Worm (Caenorhabditis elegans) whole organism, mixed stage, embryonic: ENCODE measurements around the gene nlp-23.

Experiments used
- bed-3 ChIP-seq: fragments of 200-800 bp; sonication (Bioruptor generic); optimal IDR thresholded peaks from 3 replicates; lab custom pipeline; 2018; ENCODE audit warnings: mild to moderate bottlenecking, missing genetic modification characterization, moderate library complexity, missing compliant biosample characterization
- blmp-1 ChIP-seq: fragments of 150-350 bp; optimal IDR thresholded peaks from 2 replicates; lab custom pipeline; 2014; ENCODE audit warnings: missing biosample characterization, missing genetic modification characterization
- ceh-39 ChIP-seq: fragments of 150-350 bp; optimal IDR thresholded peaks from 2 replicates; lab custom pipeline; 2014; ENCODE audit warnings: missing biosample characterization, missing genetic modification characterization
- ceh-43 ChIP-seq: fragments of 200-800 bp; sonication (Bioruptor generic); optimal IDR thresholded peaks from 2 replicates; lab custom pipeline; 2018; ENCODE audit warnings: mild to moderate bottlenecking, missing genetic modification characterization, moderate library complexity, missing compliant biosample characterization
- ceh-83 ChIP-seq: fragments of 200-800 bp; sonication (Bioruptor generic); optimal IDR thresholded peaks from 2 replicates; lab custom pipeline; 2018; ENCODE audit warnings: mild to moderate bottlenecking, missing genetic modification characterization, missing compliant biosample characterization
- ces-1 ChIP-seq: fragments of 150-350 bp; optimal IDR thresholded peaks from 2 replicates; lab custom pipeline; 2014; ENCODE audit warnings: missing biosample characterization, missing genetic modification reagents, missing genetic modification characterization
- cnd-1 ChIP-seq: fragments of 200-800 bp; sonication (Bioruptor generic); optimal IDR thresholded peaks from 2 replicates; lab custom pipeline; 2018; ENCODE audit warnings: mild to moderate bottlenecking, missing genetic modification characterization, missing compliant biosample characterization
- drap-1 ChIP-seq: fragments of 200-800 bp; sonication (Bioruptor generic); optimal IDR thresholded peaks from 3 replicates; lab custom pipeline; 2018; ENCODE audit warnings: mild to moderate bottlenecking, missing genetic modification characterization, missing compliant biosample characterization
- flh-1 ChIP-seq: fragments of 200-800 bp; sonication (Bioruptor generic); optimal IDR thresholded peaks from 2 replicates; lab custom pipeline; 2018; ENCODE audit warnings: mild to moderate bottlenecking, missing genetic modification characterization, moderate library complexity, missing compliant biosample characterization
- ham-2 ChIP-seq: fragments of 200-800 bp; sonication (Bioruptor generic); optimal IDR thresholded peaks from 2 replicates; lab custom pipeline; 2018; ENCODE audit warnings: mild to moderate bottlenecking, missing genetic modification characterization, missing compliant biosample characterization
- hlh-1 ChIP-seq: fragments of 150-350 bp; optimal IDR thresholded peaks from 2 replicates; lab custom pipeline; 2014; ENCODE audit warnings: missing biosample characterization, missing genetic modification reagents, missing genetic modification characterization
- lin-13 ChIP-seq: fragments of 150-350 bp; optimal IDR thresholded peaks from 2 replicates; lab custom pipeline; 2014; ENCODE audit warnings: missing biosample characterization, missing genetic modification characterization
- lin-32 ChIP-seq: fragments of 200-800 bp; sonication (Bioruptor generic); optimal IDR thresholded peaks from 2 replicates; lab custom pipeline; 2018; ENCODE audit warnings: mild to moderate bottlenecking, missing genetic modification characterization, missing compliant biosample characterization
- mab-5 ChIP-seq: fragments of 150-350 bp; optimal IDR thresholded peaks from 2 replicates; lab custom pipeline; 2014; ENCODE audit warnings: missing biosample characterization, missing genetic modification characterization
- mep-1 ChIP-seq: fragments of 150-350 bp; optimal IDR thresholded peaks from 2 replicates; lab custom pipeline; 2017; ENCODE audit warnings: missing biosample characterization, missing genetic modification reagents, missing genetic modification characterization, inconsistent platforms
- mls-2 ChIP-seq: sonication (generic microtip); optimal IDR thresholded peaks from 2 replicates; lab custom pipeline; 2016; ENCODE audit warnings: mild to moderate bottlenecking, missing genetic modification characterization, moderate library complexity, missing compliant biosample characterization
- nhr-12 ChIP-seq: fragments of 150-350 bp; optimal IDR thresholded peaks from 2 replicates; lab custom pipeline; 2014; ENCODE audit warnings: missing biosample characterization, missing genetic modification characterization
- nhr-2 ChIP-seq: fragments of 150-350 bp; optimal IDR thresholded peaks from 2 replicates; lab custom pipeline; 2014; ENCODE audit warnings: missing biosample characterization, missing genetic modification characterization
- nhr-28 ChIP-seq: fragments of 150-350 bp; optimal IDR thresholded peaks from 2 replicates; lab custom pipeline; 2014; ENCODE audit warnings: missing biosample characterization, missing genetic modification characterization
- nhr-76 ChIP-seq: sonication (generic microtip); optimal IDR thresholded peaks from 2 replicates; lab custom pipeline; 2017; ENCODE audit warnings: missing biosample characterization, missing genetic modification characterization
- pha-4 ChIP-seq: fragments of 150-350 bp; optimal IDR thresholded peaks from 2 replicates; lab custom pipeline; 2018; ENCODE audit warnings: missing biosample characterization, missing genetic modification reagents, missing genetic modification characterization
- sem-2 ChIP-seq: fragments of 200-800 bp; sonication (Bioruptor generic); optimal IDR thresholded peaks from 2 replicates; lab custom pipeline; 2018; ENCODE audit warnings: mild to moderate bottlenecking, missing genetic modification characterization, missing compliant biosample characterization
- sptf-1 ChIP-seq: sonication (generic microtip); optimal IDR thresholded peaks from 2 replicates; lab custom pipeline; 2017; ENCODE audit warnings: mild to moderate bottlenecking, missing genetic modification characterization, moderate library complexity, missing compliant biosample characterization
- tbx-8 ChIP-seq: fragments of 200-800 bp; sonication (Bioruptor generic); optimal IDR thresholded peaks from 2 replicates; lab custom pipeline; 2018; ENCODE audit warnings: mild to moderate bottlenecking, missing genetic modification characterization, moderate library complexity, missing compliant biosample characterization
- unc-120 ChIP-seq: sonication (generic microtip); optimal IDR thresholded peaks from 2 replicates; lab custom pipeline; 2017; ENCODE audit warnings: missing genetic modification characterization, missing compliant biosample characterization; ENCODE audit not compliant: poor library complexity, severe bottlenecking
- unc-39 ChIP-seq: fragments of 150-350 bp; optimal IDR thresholded peaks from 2 replicates; lab custom pipeline; 2014; ENCODE audit warnings: missing biosample characterization, missing genetic modification characterization
- unc-62 ChIP-seq: fragments of 150-350 bp; optimal IDR thresholded peaks from 2 replicates; lab custom pipeline; 2014; ENCODE audit warnings: missing biosample characterization, missing genetic modification reagents, missing genetic modification characterization
- zip-8 ChIP-seq: fragments of 150-350 bp; optimal IDR thresholded peaks from 2 replicates; lab custom pipeline; 2014; ENCODE audit warnings: missing biosample characterization, missing genetic modification characterization
- ztf-11 ChIP-seq: fragments of 150-350 bp; optimal IDR thresholded peaks from 2 replicates; lab custom pipeline; 2014; ENCODE audit warnings: missing biosample characterization, missing genetic modification characterization

nlp-23 gene

DNA sequence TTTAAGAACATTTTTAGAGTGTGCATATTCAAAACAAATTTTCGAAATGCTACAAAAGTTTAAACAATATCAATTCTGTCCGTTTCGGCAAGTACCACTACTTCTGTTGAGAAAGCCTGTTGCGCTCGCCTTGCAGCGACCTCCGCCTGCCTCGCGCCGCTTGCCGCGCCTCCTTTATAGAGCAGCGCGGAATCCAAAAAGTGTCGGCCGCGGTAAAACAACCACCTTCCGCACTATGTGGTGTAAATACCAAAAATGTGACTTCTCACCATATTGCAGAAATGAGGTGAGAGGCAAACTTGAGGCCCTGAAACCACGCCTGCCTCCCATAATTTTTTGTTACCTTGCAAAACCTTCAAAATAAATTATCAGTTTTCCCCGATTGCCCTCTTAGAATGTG, 10.2 kb upstream of the nlp-23 start:
- TF ChIP-seq lin-32 (GFP tag; lab: Kevin White, UChicago) (no peak), sem-2 (GFP tag; lab: Kevin White, UChicago) (no peak), nhr-12 (no peak), sptf-1 (tag; lab: Kevin White, UChicago) (no peak), unc-62 (GFP tag; lab: Kevin White, UChicago) (no peak), cnd-1 (tag; lab: Kevin White, UChicago) (no peak), ham-2 (GFP tag; lab: Kevin White, UChicago) (no peak), blmp-1 (tag; lab: Kevin White, UChicago) (no peak), nhr-76 (tag; lab: Kevin White, UChicago) (no peak), unc-120 (tag; lab: Kevin White, UChicago) (no peak), mls-2 (tag; lab: Kevin White, UChicago) (no peak), nhr-28 (tag; lab: Kevin White, UChicago) (no peak), ztf-11 (tag; lab: Kevin White, UChicago) (no peak), drap-1 (GFP tag; lab: Kevin White, UChicago) (no peak), mab-5 (tag; lab: Kevin White, UChicago) (no peak), lin-13 (tag; lab: Kevin White, UChicago) (no peak), mep-1 (tag; lab: Kevin White, UChicago) (no peak), ceh-83 (no peak), hlh-1 (tag; lab: Kevin White, UChicago) (no peak), bed-3 (GFP tag; lab: Kevin White, UChicago) (no peak)

DNA sequence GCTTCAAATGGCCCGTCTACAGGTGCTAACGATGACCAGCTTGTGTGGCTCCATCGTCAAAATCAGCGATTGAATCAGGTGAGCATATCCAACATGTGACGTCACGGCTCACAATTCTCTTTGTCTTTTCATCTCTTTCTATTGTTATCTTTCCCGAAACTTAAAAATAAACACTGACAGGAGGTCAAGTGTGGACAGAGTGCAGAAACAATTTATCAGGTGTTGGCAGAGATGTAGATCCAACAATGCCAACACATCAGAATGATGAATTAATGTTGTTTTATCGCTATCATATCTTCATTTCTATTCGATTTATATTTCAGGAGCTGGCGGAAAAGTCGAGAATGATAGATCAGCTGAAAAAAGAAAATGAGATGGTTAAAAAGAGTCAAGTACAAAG, 5.2 kb upstream of the nlp-23 start:
- TF ChIP-seq bed-3 (GFP tag; lab: Kevin White, UChicago), result no peak
- peak; percentile 80 for TF ChIP-seq unc-62 (GFP tag; lab: Kevin White, UChicago)
- peak; percentile 16 for TF ChIP-seq unc-120 (tag; lab: Kevin White, UChicago)

DNA sequence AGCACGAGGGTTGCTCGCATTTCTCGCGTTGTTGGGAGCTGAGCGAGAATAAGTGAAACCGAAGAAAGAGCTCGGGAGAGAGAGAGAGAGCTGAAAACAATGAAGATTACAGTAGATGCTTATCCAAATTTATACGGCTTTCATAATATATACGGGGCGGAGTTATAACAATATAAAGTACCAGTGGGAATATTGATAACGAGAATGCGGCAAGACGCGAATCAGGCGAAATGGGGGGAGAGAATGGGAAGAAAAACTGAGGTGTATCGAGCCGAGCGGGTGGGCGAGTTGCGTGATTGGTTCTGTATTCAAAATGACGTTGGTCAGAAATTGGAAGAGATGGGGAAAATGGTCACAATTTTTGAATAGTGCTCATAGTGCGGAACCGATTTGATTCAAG, 1.9 kb upstream of the nlp-23 start, which contains the start of gene nlp-2:
nlp-2 (minus strand) TSS at position 101 of the 400 bp plus-strand sequence.
- TF ChIP-seq ham-2 (GFP tag; lab: Kevin White, UChicago), result no peak
- no peak for TF ChIP-seq ceh-43 (GFP tag; lab: Kevin White, UChicago)
- TF ChIP-seq lin-13 (tag; lab: Kevin White, UChicago), result no peak

DNA sequence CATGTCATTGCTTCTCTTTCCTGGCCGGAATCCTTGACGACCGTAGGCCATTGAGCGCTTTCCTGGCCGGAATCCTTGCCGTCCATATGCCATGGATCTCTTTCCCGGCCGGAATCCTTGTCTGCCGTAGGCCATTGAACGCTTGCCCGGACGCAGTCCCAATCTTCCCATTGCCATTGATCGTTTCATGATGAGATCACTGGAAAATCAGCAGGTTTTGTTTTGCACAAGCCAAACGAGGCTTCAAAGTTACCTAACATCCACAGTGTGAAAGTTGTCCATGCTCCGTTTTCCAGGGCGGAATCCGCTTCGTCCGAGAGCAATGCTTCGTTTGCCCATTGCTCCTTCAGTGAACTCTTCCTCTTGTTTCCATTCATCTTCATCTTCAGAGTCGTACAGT, 1.3 kb upstream of the nlp-23 start:
- TF ChIP-seq tbx-8 (GFP tag; lab: Kevin White, UChicago), result no peak
- TF ChIP-seq nhr-12, result no peak
- TF ChIP-seq sem-2 (GFP tag; lab: Kevin White, UChicago), result no peak
- no peak for TF ChIP-seq ham-2 (GFP tag; lab: Kevin White, UChicago)
- TF ChIP-seq drap-1 (GFP tag; lab: Kevin White, UChicago), result no peak
- no peak for TF ChIP-seq flh-1 (GFP tag; lab: Kevin White, UChicago)
- TF ChIP-seq hlh-1 (tag; lab: Kevin White, UChicago), result no peak
- TF ChIP-seq ceh-83, result no peak
- no peak for TF ChIP-seq bed-3 (GFP tag; lab: Kevin White, UChicago)
- TF ChIP-seq ces-1 (GFP tag; lab: Kevin White, UChicago), result no peak
- TF ChIP-seq nhr-2 (tag; lab: Kevin White, UChicago), result no peak
- no peak for TF ChIP-seq zip-8 (tag; lab: Kevin White, UChicago)

DNA sequence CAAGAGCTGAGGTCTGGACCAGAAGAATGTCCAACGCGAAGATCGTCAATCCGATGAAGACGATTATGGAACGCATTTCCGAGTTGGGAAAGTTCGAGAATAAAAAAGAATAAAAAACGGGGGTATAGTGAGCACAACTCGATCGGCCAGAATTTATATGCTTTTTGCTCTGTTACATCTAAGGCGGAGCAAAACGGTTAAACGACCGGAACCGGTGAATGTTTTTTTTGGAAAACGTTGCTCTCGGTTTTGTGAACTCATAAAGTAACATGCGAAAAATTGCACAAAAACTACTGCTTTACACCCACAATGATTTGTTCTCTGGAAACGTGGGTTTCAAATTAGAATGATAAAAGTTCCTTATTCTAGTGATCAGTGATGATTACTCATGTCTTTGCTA, 770 bp downstream of the nlp-23 start, which contains the start of gene nlp-22:
nlp-22 (minus strand) TSS at position 101 of the 400 bp plus-strand sequence.
- TF ChIP-seq unc-39 (tag; lab: Kevin White, UChicago) (no peak), mls-2 (tag; lab: Kevin White, UChicago) (no peak), zip-8 (tag; lab: Kevin White, UChicago) (no peak), ceh-39 (tag; lab: Kevin White, UChicago) (no peak), sptf-1 (tag; lab: Kevin White, UChicago) (no peak), pha-4 (tag; lab: Kevin White, UChicago) (no peak)

DNA sequence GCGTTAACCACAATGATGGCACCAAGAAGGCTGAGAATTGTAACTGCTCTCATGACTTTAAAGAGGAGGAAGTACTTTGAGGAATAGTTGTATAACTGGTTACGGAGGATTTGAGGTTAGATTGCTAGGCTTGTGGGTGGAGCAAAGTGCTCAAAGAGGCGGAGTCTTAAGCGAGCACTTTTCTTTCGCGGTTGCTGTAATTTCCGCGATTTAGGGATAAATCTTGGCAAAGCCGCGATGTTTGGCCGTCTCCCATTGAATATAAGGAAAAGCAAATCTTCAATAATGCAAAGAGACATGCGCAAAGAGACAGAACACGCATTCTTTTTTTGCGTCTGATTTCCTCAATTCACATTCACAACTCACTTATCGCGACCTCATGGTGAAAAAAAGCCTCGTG, 4.5 kb downstream of the nlp-23 start, which contains the start of gene nlp-45:
nlp-45 (minus strand) TSS at position 101 of the 400 bp plus-strand sequence.
- TF ChIP-seq sptf-1 (tag; lab: Kevin White, UChicago), result no peak
- TF ChIP-seq mls-2 (tag; lab: Kevin White, UChicago), result no peak
- TF ChIP-seq bed-3 (GFP tag; lab: Kevin White, UChicago), result no peak
- TF ChIP-seq unc-120 (tag; lab: Kevin White, UChicago), result no peak
- no peak for TF ChIP-seq tbx-8 (GFP tag; lab: Kevin White, UChicago)
